Fruit fly (Drosophila melanogaster) Kc167 (cell line): ENCODE results near the gene CG31883.

Source experiments
- Myc ChIP-seq: fragments of >200 bp; optimal IDR thresholded peaks from 2 replicates; lab custom pipeline; 2017; ENCODE audit warnings: missing external identifiers
- Sin3A ChIP-seq: fragments of >200 bp; optimal IDR thresholded peaks from 2 replicates; lab custom pipeline; 2018; ENCODE audit warnings: missing external identifiers
- h ChIP-seq: fragments of >200 bp; optimal IDR thresholded peaks from 3 replicates; lab custom pipeline; 2018; ENCODE audit warnings: missing external identifiers
- insv ChIP-seq: fragments of >200 bp; optimal IDR thresholded peaks from 3 replicates; lab custom pipeline; 2018; ENCODE audit warnings: missing external identifiers
- psq ChIP-seq: fragments of >200 bp; optimal IDR thresholded peaks from 2 replicates; lab custom pipeline; 2017; ENCODE audit warnings: missing external identifiers
- ttk ChIP-seq: sonication (Bioruptor generic); optimal IDR thresholded peaks from 2 replicates; lab custom pipeline; 2017; ENCODE audit warnings: missing external identifiers

Gene CG31883

DNA sequence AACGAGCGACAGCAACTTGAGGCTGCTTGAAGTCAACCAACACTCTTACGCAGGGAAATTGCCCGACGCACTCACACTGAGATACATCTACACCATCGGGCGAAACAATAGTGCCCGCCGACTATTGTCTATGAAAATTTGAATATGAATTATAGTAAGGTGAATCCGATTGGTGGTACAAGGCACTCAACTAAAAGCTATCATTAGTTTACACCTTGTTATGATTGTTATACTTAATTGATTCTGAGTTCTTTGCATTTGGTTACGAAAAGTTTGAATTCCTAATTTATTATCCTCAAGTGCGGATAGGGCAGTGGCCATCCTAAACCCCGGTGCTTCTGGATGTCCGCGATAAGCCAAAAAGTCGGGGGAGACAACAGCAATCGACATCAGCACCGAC, 34.4 kb downstream of the CG31883 start:
- TF ChIP-seq h (lab: Kevin White, UChicago) (no peak), Myc (lab: Kevin White, UChicago) (no peak), insv (no peak), psq (lab: Kevin White, UChicago) (no peak), Sin3A (no peak), ttk (no peak)

DNA sequence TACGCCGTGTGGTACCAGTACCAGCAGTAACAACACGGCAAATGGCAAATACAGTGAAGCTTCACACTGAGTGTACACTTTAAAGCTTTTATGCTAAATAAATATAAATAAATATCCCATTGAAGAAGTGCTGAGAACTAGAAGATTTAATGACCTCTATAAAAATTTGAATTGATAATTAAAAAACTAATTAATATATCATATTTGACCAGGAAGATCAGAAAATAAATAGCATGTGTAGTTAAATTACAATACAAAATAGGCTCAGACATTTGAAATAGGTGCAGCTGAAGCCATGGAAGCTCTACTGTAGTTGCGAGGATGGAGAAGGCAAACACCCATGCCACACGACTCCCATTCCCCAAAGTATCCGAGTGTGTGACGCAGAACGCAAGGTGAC, 36.2 kb downstream of the CG31883 start:
- TF ChIP-seq ttk (no peak), Sin3A (no peak), h (lab: Kevin White, UChicago) (no peak), insv (no peak), psq (lab: Kevin White, UChicago) (no peak), Myc (lab: Kevin White, UChicago) (no peak)

DNA sequence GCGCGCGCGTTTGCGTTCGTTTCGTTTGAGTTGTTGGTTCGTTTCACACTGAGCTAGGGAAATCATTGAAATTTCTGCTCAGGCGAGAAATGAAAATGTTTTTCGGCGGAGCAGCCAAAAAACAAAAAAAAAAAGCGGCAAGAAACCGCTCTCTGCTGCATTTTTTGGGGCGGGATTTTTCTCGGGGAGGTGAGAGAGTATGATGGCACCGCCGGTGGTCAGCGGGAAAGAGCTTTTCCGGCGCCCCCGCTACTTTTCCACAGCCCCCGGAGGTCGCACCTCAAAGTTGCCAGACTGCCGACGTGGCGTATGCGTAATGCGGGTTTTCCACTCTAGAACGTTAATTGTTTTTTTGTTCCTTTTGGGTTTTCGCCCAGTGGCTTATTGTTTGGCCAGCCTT, 37.1 kb downstream of the CG31883 start, which contains the start of gene CG46468:
TSS of gene CG46468 (minus strand) at position 52 of the 400 bp plus-strand sequence.
- TF ChIP-seq h (lab: Kevin White, UChicago) (no peak), Myc (lab: Kevin White, UChicago) (no peak), ttk (no peak), insv (no peak), Sin3A (no peak)

DNA sequence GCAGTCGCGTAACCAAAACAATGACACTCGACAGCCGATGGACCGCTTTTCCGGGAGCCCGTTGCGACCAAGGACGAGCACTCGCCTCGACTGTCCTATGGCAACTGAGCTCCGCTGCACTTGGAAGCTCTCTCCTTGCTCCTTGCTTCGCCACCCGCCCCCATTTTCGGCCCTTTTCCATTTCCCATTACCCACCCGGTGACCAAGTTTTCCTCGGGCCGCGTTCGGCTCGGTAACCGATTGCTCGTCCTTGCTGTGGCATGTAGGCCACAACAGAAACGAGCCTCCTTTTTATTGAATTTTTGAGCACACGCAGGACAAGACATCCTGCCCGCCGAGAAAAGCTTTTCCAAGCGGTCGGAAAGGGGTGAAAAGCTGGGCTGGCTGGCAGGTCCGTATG, 38.3 kb downstream of the CG31883 start, which contains the start of gene jp:
TSS of gene jp (minus strand) at position 95 of the 400 bp plus-strand sequence.
- TF ChIP-seq ttk, result no peak
- TF ChIP-seq psq (lab: Kevin White, UChicago), result no peak
- TF ChIP-seq h (lab: Kevin White, UChicago), result no peak
- no peak for TF ChIP-seq Myc (lab: Kevin White, UChicago)
- TF ChIP-seq Sin3A, result no peak
- no peak for TF ChIP-seq insv

DNA sequence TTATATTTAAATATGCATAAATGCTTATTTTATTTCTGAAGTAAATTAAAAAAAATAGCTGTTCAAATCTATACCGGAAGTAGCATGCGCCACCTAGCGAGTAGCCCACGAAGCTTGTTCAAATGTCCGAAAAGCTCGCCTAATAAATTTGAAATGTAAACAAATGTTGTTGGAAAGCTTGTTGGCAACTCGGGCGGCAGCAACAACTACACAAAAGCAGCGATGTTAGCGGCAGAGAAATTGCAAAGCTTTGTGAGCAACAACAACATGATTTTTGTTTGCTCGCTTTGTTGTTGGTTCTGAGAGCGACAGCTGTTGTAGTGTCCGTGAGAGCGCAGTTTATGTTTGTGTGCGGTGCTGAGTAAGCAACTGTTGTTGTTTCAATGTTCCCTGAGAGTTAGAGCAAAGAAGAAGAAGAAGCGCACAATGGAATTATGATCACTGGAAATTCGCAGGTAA, 39.1 kb downstream of the CG31883 start:
- TF ChIP-seq h (lab: Kevin White, UChicago) (no peak), Sin3A (no peak), ttk (no peak), psq (lab: Kevin White, UChicago) (no peak), Myc (lab: Kevin White, UChicago) (no peak), insv (no peak)

DNA sequence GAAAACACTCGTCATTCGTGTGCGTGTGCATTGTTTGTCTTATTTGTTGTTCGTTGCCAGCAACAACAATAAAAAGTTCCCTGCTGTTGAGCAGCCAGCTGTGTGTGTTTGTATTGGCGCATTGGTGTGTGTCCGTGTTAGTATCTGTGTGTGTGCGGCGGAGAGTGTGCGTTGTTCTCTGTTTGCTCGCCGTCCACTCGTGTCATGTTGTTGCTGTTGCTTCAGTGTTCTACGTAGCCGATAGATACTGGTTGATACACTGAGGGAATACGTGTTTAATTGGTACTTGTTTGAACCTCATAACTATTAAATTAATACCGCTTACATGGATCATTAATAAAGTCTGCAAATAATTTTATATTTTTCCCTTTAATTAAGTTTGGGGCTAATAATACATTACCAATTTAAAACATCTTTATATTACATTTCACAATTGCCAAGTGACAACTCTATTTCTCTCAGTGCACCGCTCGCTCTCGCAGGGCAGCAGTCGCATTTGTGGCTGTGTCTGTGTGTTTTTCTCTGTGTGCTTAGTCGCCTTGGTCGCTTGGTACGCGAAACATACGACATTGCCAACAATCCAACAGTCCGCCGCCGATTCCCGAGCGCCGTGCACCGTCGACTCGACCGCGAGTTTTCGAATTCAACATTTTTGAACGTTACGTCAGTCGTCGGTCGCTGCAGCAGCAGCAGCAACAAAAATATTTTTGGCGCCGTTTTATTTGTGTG, 40.2 kb downstream of the CG31883 start, which contains the start of gene brwl:
TSS of gene brwl (plus strand) at position 531 of the 729 bp plus-strand sequence.
- TF ChIP-seq Myc (lab: Kevin White, UChicago) (no peak), insv (no peak), ttk (no peak), psq (lab: Kevin White, UChicago) (no peak), Sin3A (no peak), h (lab: Kevin White, UChicago) (no peak)

DNA sequence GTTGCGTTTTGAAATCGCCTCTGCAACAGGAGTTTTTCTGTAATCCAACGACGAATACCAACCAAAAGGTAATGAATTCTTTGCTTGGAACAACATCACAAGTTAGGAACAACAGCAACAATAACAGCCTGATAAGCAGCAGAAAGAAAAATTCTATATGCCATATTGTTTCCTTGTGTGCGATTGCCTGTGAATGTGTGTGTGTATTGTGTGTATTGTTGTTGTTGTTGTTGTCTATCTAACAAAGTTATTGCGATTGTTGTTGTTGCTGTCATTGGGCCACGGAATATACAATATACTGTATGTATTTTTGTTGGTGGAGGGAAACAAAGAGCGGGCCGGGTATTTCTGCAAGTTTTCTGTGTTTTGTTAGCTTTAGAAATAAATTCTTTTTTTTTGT, 40.8 kb downstream of the CG31883 start:
- no peak for TF ChIP-seq psq (lab: Kevin White, UChicago)
- TF ChIP-seq h (lab: Kevin White, UChicago), result no peak
- no peak for TF ChIP-seq Sin3A
- no peak for TF ChIP-seq ttk
- no peak for TF ChIP-seq Myc (lab: Kevin White, UChicago)
- TF ChIP-seq insv, result no peak

DNA sequence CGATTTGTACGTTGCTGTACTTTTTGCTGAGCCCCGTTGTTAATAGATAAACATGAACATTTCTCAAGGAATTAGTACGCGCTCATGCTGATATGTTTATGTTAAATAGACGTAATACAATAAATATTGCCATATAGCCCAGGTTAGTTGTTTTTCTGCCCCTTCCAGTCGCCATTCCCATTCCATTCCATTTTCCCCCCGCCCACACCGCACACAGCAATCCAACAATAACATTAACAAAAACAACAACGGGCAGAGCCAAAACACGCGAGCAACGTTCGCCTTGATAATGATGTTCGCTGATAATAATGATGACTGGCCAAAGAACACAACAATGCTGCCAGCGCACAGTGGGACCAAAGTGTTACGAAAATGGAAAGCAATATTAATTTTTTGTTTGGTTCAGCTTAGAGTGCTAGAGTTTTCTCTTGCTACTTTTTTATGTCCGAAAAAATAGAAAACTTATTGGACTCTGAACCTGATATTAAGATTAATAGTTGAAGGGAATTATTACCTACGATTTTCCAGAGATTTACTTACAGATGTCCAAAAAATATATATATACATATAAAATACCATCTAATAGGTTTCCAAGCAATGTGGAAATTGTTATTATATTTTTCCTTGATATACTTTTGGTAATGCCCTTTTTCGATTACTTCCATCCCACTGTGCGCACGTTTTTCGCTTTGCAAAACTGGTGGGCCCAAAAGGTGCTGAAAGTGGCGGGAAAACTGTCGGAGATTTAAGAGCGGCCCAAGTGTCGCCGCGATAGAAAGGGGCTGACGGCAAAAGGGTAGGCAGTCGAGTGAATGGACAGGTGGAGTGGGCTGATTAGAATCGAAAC, 41.5 kb downstream of the CG31883 start:
- TF ChIP-seq ttk (no peak), insv (no peak), h (lab: Kevin White, UChicago) (no peak), Sin3A (no peak), Myc (lab: Kevin White, UChicago) (no peak), psq (lab: Kevin White, UChicago) (no peak)

DNA sequence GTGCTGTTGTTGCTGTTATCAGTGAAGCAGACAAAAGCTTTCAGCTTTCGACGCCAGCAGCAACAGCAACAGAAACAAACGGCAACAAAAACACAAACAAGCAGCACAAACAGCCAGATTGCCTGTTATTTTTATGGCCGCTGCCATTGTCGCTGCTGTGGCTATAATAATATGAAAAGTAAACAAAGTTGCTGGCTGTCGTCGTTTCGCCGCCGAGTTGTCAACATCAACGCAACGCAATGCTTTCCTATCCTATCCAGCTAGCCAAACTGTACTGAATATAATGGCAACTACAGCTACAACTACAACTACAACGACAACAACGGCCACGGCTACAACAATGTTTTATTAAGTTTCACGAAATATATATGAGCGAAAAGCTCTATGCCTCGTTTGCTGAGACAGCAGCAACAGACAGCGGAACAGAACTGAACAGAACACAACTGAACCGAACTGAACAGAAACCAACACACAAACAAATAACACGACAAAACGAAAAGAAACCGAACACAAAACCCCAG, 42.4 kb downstream of the CG31883 start:
- no peak for TF ChIP-seq Sin3A
- TF ChIP-seq ttk, result no peak
- no peak for TF ChIP-seq Myc (lab: Kevin White, UChicago)
- TF ChIP-seq psq (lab: Kevin White, UChicago), result no peak
- TF ChIP-seq h (lab: Kevin White, UChicago), result no peak

DNA sequence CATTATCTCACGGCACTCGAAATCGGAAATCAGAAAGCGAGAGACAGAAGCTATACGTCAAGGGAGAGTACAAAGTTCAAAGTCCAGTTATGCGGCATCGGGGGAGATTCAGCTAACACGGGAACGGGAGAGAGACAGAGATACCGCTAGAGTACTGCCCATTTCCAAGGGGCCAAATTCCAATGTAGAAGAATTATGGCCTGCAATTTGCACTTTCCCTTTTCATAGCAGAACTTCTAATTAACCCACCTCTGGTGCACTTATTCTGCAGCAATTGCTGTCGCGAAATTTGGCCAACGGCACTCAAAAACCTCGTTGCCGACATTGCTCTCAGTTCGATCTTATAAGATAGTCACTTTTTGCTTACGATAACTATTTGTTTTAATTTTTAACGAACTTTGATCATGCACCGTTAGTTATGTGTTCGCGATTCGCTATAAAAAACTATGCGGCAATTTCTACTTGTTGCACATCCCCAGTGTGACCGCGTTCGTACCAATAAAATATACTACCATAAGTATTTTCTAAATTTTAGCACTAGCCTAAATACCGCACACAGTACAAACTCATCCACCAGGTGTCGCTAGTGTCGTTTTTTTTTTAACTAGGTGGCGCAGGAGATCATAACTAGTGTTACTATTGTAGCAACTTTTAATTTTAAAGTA, 48.1 kb downstream of the CG31883 start, which contains the start of gene Mtpalpha:
TSS of gene Mtpalpha (minus strand) at position 501 of the 665 bp plus-strand sequence.
- TF ChIP-seq Myc (lab: Kevin White, UChicago) (no peak), Sin3A (no peak), h (lab: Kevin White, UChicago) (no peak), psq (lab: Kevin White, UChicago) (no peak), insv (no peak), ttk (no peak)
